Worm (Caenorhabditis elegans) whole organism, L3 larva: ENCODE data around the gene srx-113.

Experiments used
- ZK546.5 ChIP-seq: sonication (generic microtip); optimal IDR thresholded peaks from 2 replicates; lab custom pipeline; 2017; ENCODE audit warnings: missing biosample characterization, missing genetic modification characterization
- ceh-16 ChIP-seq: sonication (generic microtip); optimal IDR thresholded peaks from 2 replicates; lab custom pipeline; 2017; ENCODE audit warnings: missing biosample characterization, missing genetic modification characterization
- ceh-82 ChIP-seq: fragments of 150-350 bp; optimal IDR thresholded peaks from 2 replicates; lab custom pipeline; 2014; ENCODE audit warnings: missing biosample characterization, missing genetic modification characterization
- ceh-9 ChIP-seq: sonication (generic microtip); optimal IDR thresholded peaks from 2 replicates; lab custom pipeline; 2018; ENCODE audit warnings: missing biosample characterization, missing genetic modification characterization
- daf-12 ChIP-seq: fragments of 150-350 bp; optimal IDR thresholded peaks from 2 replicates; lab custom pipeline; 2014; ENCODE audit warnings: missing biosample characterization, missing genetic modification reagents, missing genetic modification characterization
- egl-27 ChIP-seq: sonication (generic microtip); optimal IDR thresholded peaks from 4 replicates; lab custom pipeline; 2017; ENCODE audit warnings: missing biosample characterization, missing genetic modification reagents, missing genetic modification characterization
- egl-5 ChIP-seq: fragments of 150-350 bp; optimal IDR thresholded peaks from 2 replicates; lab custom pipeline; 2017; ENCODE audit warnings: missing biosample characterization, missing genetic modification reagents, missing genetic modification characterization, inconsistent platforms
- elt-2 ChIP-seq: sonication (generic microtip); optimal IDR thresholded peaks from 2 replicates; lab custom pipeline; 2016; ENCODE audit warnings: missing genetic modification reagents, mild to moderate bottlenecking, missing genetic modification characterization, missing compliant biosample characterization
- elt-3 ChIP-seq, 3 experiments: fragments of 150-350 bp in 1 of 3; sonication (generic microtip) in 2 of 3; optimal IDR thresholded peaks; 2 replicates in 2 of 3; 4 replicates in 1 of 3; lab custom pipeline; 2014 to 2017; ENCODE audit warnings: missing biosample characterization in 3 of 3, missing genetic modification characterization in 3 of 3
- fkh-10 ChIP-seq: sonication (generic microtip); optimal IDR thresholded peaks from 2 replicates; lab custom pipeline; 2017; ENCODE audit warnings: missing biosample characterization, missing genetic modification reagents, missing genetic modification characterization
- fkh-2 ChIP-seq: fragments of 150-350 bp; optimal IDR thresholded peaks from 2 replicates; lab custom pipeline; 2014; ENCODE audit warnings: missing biosample characterization, missing genetic modification reagents, missing genetic modification characterization
- fos-1 ChIP-seq: fragments of 150-350 bp; optimal IDR thresholded peaks from 2 replicates; lab custom pipeline; 2014; ENCODE audit warnings: missing biosample characterization, missing genetic modification characterization
- hmg-11 ChIP-seq: sonication (generic microtip); optimal IDR thresholded peaks from 2 replicates; lab custom pipeline; 2016; ENCODE audit warnings: missing genetic modification characterization, missing compliant biosample characterization
- jun-1 ChIP-seq: fragments of 150-350 bp; optimal IDR thresholded peaks from 2 replicates; lab custom pipeline; 2014; ENCODE audit warnings: missing biosample characterization, missing genetic modification reagents, missing genetic modification characterization
- lin-15B ChIP-seq: fragments of 150-350 bp; optimal IDR thresholded peaks from 2 replicates; lab custom pipeline; 2014; ENCODE audit warnings: missing biosample characterization, missing genetic modification characterization
- lin-39 ChIP-seq: fragments of 150-350 bp; optimal IDR thresholded peaks from 2 replicates; lab custom pipeline; 2018; ENCODE audit warnings: missing biosample characterization, missing genetic modification reagents, missing genetic modification characterization
- lsy-12 ChIP-seq: sonication (generic microtip); optimal IDR thresholded peaks from 2 replicates; lab custom pipeline; 2016; ENCODE audit warnings: mild to moderate bottlenecking, missing genetic modification characterization, missing compliant biosample characterization
- mdl-1 ChIP-seq: fragments of 150-350 bp; optimal IDR thresholded peaks from 2 replicates; lab custom pipeline; 2014; ENCODE audit warnings: missing biosample characterization, missing genetic modification characterization
- mml-1 ChIP-seq: fragments of 150-350 bp; sonication (generic microtip); optimal IDR thresholded peaks from 3 replicates; lab custom pipeline; 2014; ENCODE audit warnings: missing biosample characterization, missing genetic modification characterization
- nhr-12 ChIP-seq: fragments of 150-350 bp; optimal IDR thresholded peaks from 2 replicates; lab custom pipeline; 2014; ENCODE audit warnings: missing biosample characterization, missing genetic modification characterization
- nhr-237 ChIP-seq: fragments of 150-350 bp; optimal IDR thresholded peaks from 2 replicates; lab custom pipeline; 2014; ENCODE audit warnings: missing biosample characterization, missing genetic modification characterization
- nhr-25 ChIP-seq: sonication (generic microtip); optimal IDR thresholded peaks from 2 replicates; lab custom pipeline; 2017; ENCODE audit warnings: missing biosample characterization, missing genetic modification characterization
- nhr-28 ChIP-seq: fragments of 150-350 bp; optimal IDR thresholded peaks from 2 replicates; lab custom pipeline; 2014; ENCODE audit warnings: missing biosample characterization, missing genetic modification characterization
- nhr-43 ChIP-seq: sonication (generic microtip); optimal IDR thresholded peaks from 2 replicates; lab custom pipeline; 2016; ENCODE audit warnings: mild to moderate bottlenecking, missing genetic modification characterization, missing compliant biosample characterization; ENCODE audit not compliant: poor library complexity, severe bottlenecking
- nhr-67 ChIP-seq: fragments of 150-350 bp; optimal IDR thresholded peaks from 2 replicates; lab custom pipeline; 2014; ENCODE audit warnings: missing biosample characterization, missing genetic modification characterization
- pha-4 ChIP-seq: fragments of 150-350 bp; optimal IDR thresholded peaks from 2 replicates; lab custom pipeline; 2014; ENCODE audit warnings: missing biosample characterization, missing genetic modification reagents, missing genetic modification characterization
- pqm-1 ChIP-seq: fragments of 150-350 bp; optimal IDR thresholded peaks from 2 replicates; lab custom pipeline; 2017; ENCODE audit warnings: missing biosample characterization, missing genetic modification characterization, inconsistent platforms
- sea-2 ChIP-seq: fragments of 150-350 bp; sonication (generic microtip); optimal IDR thresholded peaks from 4 replicates; lab custom pipeline; 2014; ENCODE audit warnings: missing biosample characterization, missing genetic modification reagents, missing genetic modification characterization
- skn-1 ChIP-seq: fragments of 150-350 bp; optimal IDR thresholded peaks from 2 replicates; lab custom pipeline; 2014; ENCODE audit warnings: missing biosample characterization, missing genetic modification characterization
- snpc-4 ChIP-seq: fragments of 150-350 bp; optimal IDR thresholded peaks from 2 replicates; lab custom pipeline; 2014; ENCODE audit warnings: missing biosample characterization, missing genetic modification characterization
- tbx-2 ChIP-seq: sonication (generic microtip); optimal IDR thresholded peaks from 2 replicates; lab custom pipeline; 2016; ENCODE audit warnings: mild to moderate bottlenecking, missing genetic modification characterization, missing compliant biosample characterization
- unc-62 ChIP-seq: fragments of 150-350 bp; sonication (generic microtip); optimal IDR thresholded peaks from 4 replicates; lab custom pipeline; 2014; ENCODE audit warnings: missing biosample characterization, missing genetic modification reagents, missing genetic modification characterization
- ztf-11 ChIP-seq: fragments of 150-350 bp; optimal IDR thresholded peaks from 2 replicates; lab custom pipeline; 2014; ENCODE audit warnings: missing biosample characterization, missing genetic modification characterization

Gene srx-113

ce11 chrV:12637238-12637690 lies 5.3 kb upstream of the srx-113 start, which contains the start of gene F56H9.2 (continued):
- TF ChIP-seq snpc-4 = no peak
- TF ChIP-seq sea-2 = no peak
- peak; percentile 96 for TF ChIP-seq mml-1 (tag; lab: Kevin White, UChicago)
- no peak for TF ChIP-seq ceh-9 (tag; lab: Kevin White, UChicago)
- TF ChIP-seq daf-12 = no peak
- TF ChIP-seq nhr-28 = no peak
- peak; percentile 72 for TF ChIP-seq mdl-1 (tag; lab: Kevin White, UChicago)
- TF ChIP-seq unc-62 (GFP tag; lab: Kevin White, UChicago) = no peak

- TF ChIP-seq nhr-25 (tag; lab: Kevin White, UChicago) (peak; percentile 63), daf-12 (no peak), egl-5 (peak; percentile 2)
These were observed 4.3 kb upstream of the srx-113 start for ce11 chrV:12636248-12636647.

- TF ChIP-seq elt-2 = peak; percentile 43
- peak; percentile 94 for TF ChIP-seq pha-4
- TF ChIP-seq daf-12 = no peak
- TF ChIP-seq pqm-1 (tag; lab: Kevin White, UChicago) = peak; percentile 62
- no peak for TF ChIP-seq fos-1 (tag; lab: Kevin White, UChicago)
- TF ChIP-seq nhr-25 (tag; lab: Kevin White, UChicago) = peak; percentile 40
- TF ChIP-seq jun-1 (tag; lab: Kevin White, UChicago) = peak; percentile 63
- peak; percentile 23 for TF ChIP-seq nhr-43 (tag; lab: Kevin White, UChicago)
- TF ChIP-seq, all 47 proteins: peak for 6
These were observed 3.3 kb upstream of the srx-113 start for ce11 chrV:12635218-12635617.

ce11 chrV:12634746-12635145 lies 2.8 kb upstream of the srx-113 start:
- TF ChIP-seq egl-5 = peak; percentile 32
- no peak for TF ChIP-seq ZK546.5
- no peak for TF ChIP-seq nhr-237 (tag; lab: Kevin White, UChicago)
- no peak for TF ChIP-seq nhr-67 (tag; lab: Kevin White, UChicago)
- peak; percentile 76 for TF ChIP-seq mml-1 (tag; lab: Kevin White, UChicago)
- TF ChIP-seq nhr-28 = no peak
- TF ChIP-seq ceh-82 (tag; lab: Kevin White, UChicago) = no peak
- TF ChIP-seq fkh-2 = no peak
- TF ChIP-seq, all 47 proteins: peak for 2

- TF ChIP-seq pqm-1 (tag; lab: Kevin White, UChicago) (peak; percentile 52), hmg-11 (tag; lab: Kevin White, UChicago) (no peak), mdl-1 (tag; lab: Kevin White, UChicago) (no peak), elt-2 (peak; percentile 77), lin-15B (no peak)
These were observed 2.1 kb upstream of the srx-113 start for ce11 chrV:12634050-12634449.

- TF ChIP-seq fos-1 (tag; lab: Kevin White, UChicago) (no peak), lsy-12 (tag; lab: Kevin White, UChicago) (no peak), tbx-2 (tag; lab: Kevin White, UChicago) (no peak), pha-4 (no peak), elt-3 (tag; optimal IDR thresholded peaks at IDR 0.05; lab: Kevin White, UChicago) (no peak), mml-1 (tag; lab: Kevin White, UChicago) (no peak), lin-15B (no peak), unc-62 (GFP tag; lab: Kevin White, UChicago) (no peak), lin-39 (tag; lab: Kevin White, UChicago) (no peak), nhr-67 (tag; lab: Kevin White, UChicago) (no peak), nhr-12 (no peak), egl-27 (no peak), fkh-10 (GFP tag; lab: Kevin White, UChicago) (no peak)
- TF ChIP-seq, all 47 proteins: peak for 0
These were observed 1.1 kb upstream of the srx-113 start for ce11 chrV:12633046-12633445.

- no peak for TF ChIP-seq ZK546.5
- TF ChIP-seq skn-1 = no peak
- no peak for TF ChIP-seq nhr-67 (tag; lab: Kevin White, UChicago)
- no peak for TF ChIP-seq mdl-1 (tag; lab: Kevin White, UChicago)
- TF ChIP-seq ceh-16 = no peak
- TF ChIP-seq ztf-11 (tag; lab: Kevin White, UChicago) = no peak
- TF ChIP-seq fos-1 (tag; lab: Kevin White, UChicago) = no peak
- TF ChIP-seq, all 47 proteins: peak for 0
These were observed 2.2 kb downstream of the srx-113 start, which contains the start of gene F56H9.6 for ce11 chrV:12629743-12630142. Gene F56H9.6 (minus strand): TSS chrV:12629843.
